Worm (Caenorhabditis elegans) whole organism, early embryonic: ENCODE measurements around the gene C50B8.6.

ENCODE experiments used
- B0310.2 ChIP-seq: sonication (generic microtip); optimal IDR thresholded peaks from 2 replicates; lab custom pipeline; 2016; ENCODE audit warnings: mild to moderate bottlenecking, missing genetic modification characterization, missing compliant biosample characterization
- F13C5.2 ChIP-seq: sonication (generic microtip); optimal IDR thresholded peaks from 2 replicates; lab custom pipeline; 2017; ENCODE audit warnings: mild to moderate bottlenecking, missing genetic modification characterization, inconsistent platforms, missing compliant biosample characterization
- aly-1 ChIP-seq: sonication (generic microtip); optimal IDR thresholded peaks from 2 replicates; lab custom pipeline; 2016; ENCODE audit warnings: missing genetic modification characterization, missing compliant biosample characterization
- ama-1 ChIP-seq: fragments of 150-350 bp; optimal IDR thresholded peaks from 2 replicates; lab custom pipeline; 2014
- ceh-13 ChIP-seq: fragments of 200-800 bp; sonication (Bioruptor generic); optimal IDR thresholded peaks from 2 replicates; lab custom pipeline; 2018; ENCODE audit warnings: mild to moderate bottlenecking, missing genetic modification characterization, missing compliant biosample characterization
- ceh-36 ChIP-seq: sonication (generic microtip); optimal IDR thresholded peaks from 2 replicates; lab custom pipeline; 2016; ENCODE audit warnings: missing genetic modification characterization, inconsistent platforms, missing compliant biosample characterization
- ets-7 ChIP-seq: sonication (generic microtip); optimal IDR thresholded peaks from 2 replicates; lab custom pipeline; 2016; ENCODE audit warnings: missing genotype, missing genetic modification characterization, missing compliant biosample characterization
- flt-1 ChIP-seq: fragments of 200-800 bp; sonication (Bioruptor generic); IDR thresholded peaks from 2 replicates; pipeline ENCODE4 v1.3.6; 2022; ENCODE audit warnings: missing genetic modification characterization, missing compliant biosample characterization
- hmbx-1 ChIP-seq: sonication (generic microtip); optimal IDR thresholded peaks from 2 replicates; lab custom pipeline; 2016; ENCODE audit warnings: mild to moderate bottlenecking, missing genetic modification characterization, missing compliant biosample characterization
- hmg-4 ChIP-seq: fragments of 200-800 bp; sonication (Bioruptor generic); optimal IDR thresholded peaks from 2 replicates; lab custom pipeline; 2018; ENCODE audit warnings: mild to moderate bottlenecking, missing genetic modification characterization, missing compliant biosample characterization
- hnd-1 ChIP-seq: sonication (generic microtip); optimal IDR thresholded peaks from 2 replicates; lab custom pipeline; 2016; ENCODE audit warnings: missing genetic modification characterization, missing compliant biosample characterization
- pes-1 ChIP-seq: fragments of 200-800 bp; sonication (Bioruptor generic); IDR thresholded peaks from 2 replicates; pipeline ENCODE4 v1.3.6; 2022; ENCODE audit warnings: missing genetic modification reagents, missing genetic modification characterization, missing compliant biosample characterization
- scrt-1 ChIP-seq: fragments of 200-800 bp; sonication (Bioruptor generic); IDR thresholded peaks from 2 replicates; pipeline ENCODE4 v1.3.6; 2022; ENCODE audit warnings: missing genetic modification characterization, missing compliant biosample characterization
- sea-1 ChIP-seq: fragments of 200-800 bp; sonication (Bioruptor generic); conservative IDR thresholded peaks from 2 replicates; pipeline ENCODE4 v1.3.6; 2022; ENCODE audit warnings: missing genetic modification characterization, missing compliant biosample characterization
- tbx-11 ChIP-seq: fragments of 200-800 bp; sonication (Bioruptor generic); IDR thresholded peaks from 2 replicates; pipeline ENCODE4 v1.3.6; 2022; ENCODE audit warnings: missing genetic modification characterization, missing compliant biosample characterization
- tbx-37 ChIP-seq: fragments of 200-800 bp; sonication (Bioruptor generic); conservative IDR thresholded peaks from 2 replicates; pipeline ENCODE4 v1.3.6; 2022; ENCODE audit warnings: missing genetic modification reagents, missing genetic modification characterization, missing compliant biosample characterization
- tra-4 ChIP-seq: sonication (generic microtip); optimal IDR thresholded peaks from 2 replicates; lab custom pipeline; 2017; ENCODE audit warnings: missing genetic modification characterization, missing compliant biosample characterization

Gene C50B8.6

ce11 chrV:13606651-13607242, 28.0 kb downstream of the C50B8.6 start, which contains the start of gene fmo-4:
fmo-4 (minus strand) TSS chrV:13606701.
- TF ChIP-seq tra-4 (tag; lab: Kevin White, UChicago), result no peak
- TF ChIP-seq ceh-36 (tag; lab: Kevin White, UChicago), result no peak
- no peak for TF ChIP-seq aly-1 (tag; lab: Kevin White, UChicago)
- TF ChIP-seq B0310.2 (tag; lab: Kevin White, UChicago), result no peak

- no peak for TF ChIP-seq hmbx-1 (tag; lab: Kevin White, UChicago)
- TF ChIP-seq ets-7 (tag; lab: Kevin White, UChicago), result no peak
- TF ChIP-seq hmg-4 (GFP tag; lab: Kevin White, UChicago), result no peak
- TF ChIP-seq scrt-1 (GFP tag; lab: Robert Waterston, UW), result no peak
- no peak for TF ChIP-seq tbx-37
- TF ChIP-seq ceh-36 (tag; lab: Kevin White, UChicago), result no peak
- no peak for TF ChIP-seq flt-1 (GFP tag; lab: Robert Waterston, UW)
- no peak for TF ChIP-seq F13C5.2 (tag; lab: Kevin White, UChicago)
- TF ChIP-seq ama-1 (lab: Kevin White, UChicago), result no peak
- TF ChIP-seq B0310.2 (tag; lab: Kevin White, UChicago), result no peak
- TF ChIP-seq tra-4 (tag; lab: Kevin White, UChicago), result no peak
- TF ChIP-seq sea-1 (GFP tag; lab: Robert Waterston, UW), result no peak
- no peak for TF ChIP-seq tbx-11 (GFP tag; lab: Robert Waterston, UW)
- TF ChIP-seq pes-1 (GFP tag; lab: Robert Waterston, UW), result no peak
- no peak for TF ChIP-seq hnd-1
- TF ChIP-seq aly-1 (tag; lab: Kevin White, UChicago), result no peak
- TF ChIP-seq ceh-13 (GFP tag; lab: Kevin White, UChicago), result no peak
These were observed 29.7 kb downstream of the C50B8.6 start for ce11 chrV:13608486-13608885.

- no peak for TF ChIP-seq tra-4 (tag; lab: Kevin White, UChicago)
- no peak for TF ChIP-seq ets-7 (tag; lab: Kevin White, UChicago)
- no peak for TF ChIP-seq flt-1 (GFP tag; lab: Robert Waterston, UW)
- TF ChIP-seq scrt-1 (GFP tag; lab: Robert Waterston, UW), result no peak
- TF ChIP-seq pes-1 (GFP tag; lab: Robert Waterston, UW), result no peak
These were observed 31.0 kb downstream of the C50B8.6 start for ce11 chrV:13609806-13610205.

ce11 chrV:13611782-13612181, 33.0 kb downstream of the C50B8.6 start, which contains the start of gene spig-9:
spig-9 (minus strand) TSS chrV:13611882.
- TF ChIP-seq hmbx-1 (tag; lab: Kevin White, UChicago) (no peak), tbx-37 (no peak), aly-1 (tag; lab: Kevin White, UChicago) (no peak), ceh-36 (tag; lab: Kevin White, UChicago) (no peak), sea-1 (GFP tag; lab: Robert Waterston, UW) (no peak), tbx-11 (GFP tag; lab: Robert Waterston, UW) (no peak), ets-7 (tag; lab: Kevin White, UChicago) (no peak), hmg-4 (GFP tag; lab: Kevin White, UChicago) (no peak), scrt-1 (GFP tag; lab: Robert Waterston, UW) (no peak), tra-4 (tag; lab: Kevin White, UChicago) (no peak)

- TF ChIP-seq scrt-1 (GFP tag; lab: Robert Waterston, UW), result no peak
- TF ChIP-seq ceh-13 (GFP tag; lab: Kevin White, UChicago), result no peak
- no peak for TF ChIP-seq pes-1 (GFP tag; lab: Robert Waterston, UW)
- TF ChIP-seq hmg-4 (GFP tag; lab: Kevin White, UChicago), result no peak
- no peak for TF ChIP-seq F13C5.2 (tag; lab: Kevin White, UChicago)
- TF ChIP-seq hmbx-1 (tag; lab: Kevin White, UChicago), result no peak
- no peak for TF ChIP-seq sea-1 (GFP tag; lab: Robert Waterston, UW)
- TF ChIP-seq B0310.2 (tag; lab: Kevin White, UChicago), result no peak
These were observed 35.1 kb downstream of the C50B8.6 start, which contains the start of gene F53F4.7 for ce11 chrV:13613870-13614269. F53F4.7 (minus strand) TSS chrV:13613970.

ce11 chrV:13619752-13620151, 41.0 kb downstream of the C50B8.6 start, which contains the start of gene srd-11:
srd-11 (minus strand) TSS chrV:13619852.
- TF ChIP-seq ceh-13 (GFP tag; lab: Kevin White, UChicago), result no peak
- TF ChIP-seq hmg-4 (GFP tag; lab: Kevin White, UChicago), result no peak
- no peak for TF ChIP-seq pes-1 (GFP tag; lab: Robert Waterston, UW)
- TF ChIP-seq sea-1 (GFP tag; lab: Robert Waterston, UW), result no peak
- no peak for TF ChIP-seq tbx-11 (GFP tag; lab: Robert Waterston, UW)
- TF ChIP-seq ets-7 (tag; lab: Kevin White, UChicago), result no peak
- TF ChIP-seq B0310.2 (tag; lab: Kevin White, UChicago), result no peak
- TF ChIP-seq flt-1 (GFP tag; lab: Robert Waterston, UW), result no peak
- TF ChIP-seq ceh-36 (tag; lab: Kevin White, UChicago), result no peak
- no peak for TF ChIP-seq ama-1 (lab: Kevin White, UChicago)
- no peak for TF ChIP-seq hnd-1
- no peak for TF ChIP-seq F13C5.2 (tag; lab: Kevin White, UChicago)
- no peak for TF ChIP-seq aly-1 (tag; lab: Kevin White, UChicago)

- TF ChIP-seq ama-1 (lab: Kevin White, UChicago), result no peak
- no peak for TF ChIP-seq hmbx-1 (tag; lab: Kevin White, UChicago)
- no peak for TF ChIP-seq B0310.2 (tag; lab: Kevin White, UChicago)
- TF ChIP-seq hmg-4 (GFP tag; lab: Kevin White, UChicago), result no peak
- no peak for TF ChIP-seq scrt-1 (GFP tag; lab: Robert Waterston, UW)
- TF ChIP-seq tbx-37, result no peak
- TF ChIP-seq F13C5.2 (tag; lab: Kevin White, UChicago), result no peak
- no peak for TF ChIP-seq ceh-36 (tag; lab: Kevin White, UChicago)
- no peak for TF ChIP-seq aly-1 (tag; lab: Kevin White, UChicago)
- TF ChIP-seq ets-7 (tag; lab: Kevin White, UChicago), result no peak
- no peak for TF ChIP-seq tbx-11 (GFP tag; lab: Robert Waterston, UW)
- TF ChIP-seq hnd-1, result no peak
- TF ChIP-seq tra-4 (tag; lab: Kevin White, UChicago), result no peak
- TF ChIP-seq ceh-13 (GFP tag; lab: Kevin White, UChicago), result no peak
- no peak for TF ChIP-seq sea-1 (GFP tag; lab: Robert Waterston, UW)
- no peak for TF ChIP-seq pes-1 (GFP tag; lab: Robert Waterston, UW)
- no peak for TF ChIP-seq flt-1 (GFP tag; lab: Robert Waterston, UW)
These were observed 41.9 kb downstream of the C50B8.6 start, which contains the start of gene F53F4.15 for ce11 chrV:13620676-13621075. F53F4.15 (plus strand) TSS chrV:13620976.
